Worm (Caenorhabditis elegans): ENCODE results near the gene cpb-1.

Gene cpb-1

DNA sequence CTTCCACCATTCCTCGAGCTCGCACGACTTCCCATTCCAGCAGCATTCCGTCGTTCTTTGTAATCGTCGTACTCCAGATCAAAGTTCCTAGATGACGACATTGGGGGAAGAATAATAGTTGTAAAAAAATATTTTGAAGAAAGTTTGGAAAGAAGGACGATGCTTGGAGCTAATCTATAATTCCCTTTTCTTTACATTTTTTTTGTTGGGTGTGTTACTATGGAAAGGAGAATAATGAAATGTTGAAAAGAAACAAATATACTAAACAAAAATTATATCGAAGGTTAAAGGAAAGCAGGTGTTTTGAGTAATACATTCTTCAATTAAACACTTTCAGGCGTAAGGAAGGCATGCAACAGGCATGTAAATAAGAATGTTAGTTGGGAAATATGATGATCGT lies 7.2 kb downstream of the cpb-1 start, which contains the start of gene C40H1.3:
C40H1.3 (minus strand) TSS at position 101 of the 400 bp plus-strand sequence.
- TF ChIP-seq che-1 (tag; optimal IDR thresholded peaks at IDR 0.05) (no peak), ceh-2 (tag; optimal IDR thresholded peaks at IDR 0.05) (no peak), K09A11.1 (tag; optimal IDR thresholded peaks at IDR 0.05; ENCODE audit: insufficient read depth) (no peak), pha-4 (tag; optimal IDR thresholded peaks at IDR 0.05) (no peak), gmeb-2 (tag; optimal IDR thresholded peaks at IDR 0.05) (no peak), lin-11 (tag; optimal IDR thresholded peaks at IDR 0.05) (no peak)

DNA sequence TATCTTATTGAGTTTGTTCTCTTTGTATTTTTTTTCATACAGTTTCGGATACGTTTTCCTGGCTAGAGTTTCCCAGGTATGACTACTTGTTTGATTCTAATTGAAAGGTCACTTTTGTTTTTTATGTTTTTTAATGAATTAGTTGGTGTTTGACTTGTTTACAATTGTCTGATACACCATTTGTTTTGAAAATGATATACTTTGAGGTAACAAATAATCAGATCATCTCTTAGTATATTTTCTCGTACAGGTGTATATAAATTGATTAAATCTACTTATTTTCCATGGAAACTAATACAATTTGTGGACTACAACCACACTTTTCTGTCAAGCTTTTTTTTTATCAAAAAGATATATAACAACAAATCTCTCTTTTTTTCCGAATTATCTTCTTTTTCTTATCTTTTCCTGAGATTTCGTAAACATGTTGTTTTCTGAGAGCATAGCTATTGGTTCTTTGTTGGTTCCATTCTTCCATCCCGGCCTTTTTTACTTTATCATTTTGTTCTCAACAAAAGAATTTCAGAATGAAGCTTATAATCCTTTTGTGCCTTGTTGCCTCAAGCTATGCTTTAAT lies 7.8 kb downstream of the cpb-1 start, which contains the start of gene ttr-5:
ttr-5 (plus strand) TSS at position 527 of the 577 bp plus-strand sequence.
- TF ChIP-seq elt-2 (tag; optimal IDR thresholded peaks at IDR 0.05), result no peak

DNA sequence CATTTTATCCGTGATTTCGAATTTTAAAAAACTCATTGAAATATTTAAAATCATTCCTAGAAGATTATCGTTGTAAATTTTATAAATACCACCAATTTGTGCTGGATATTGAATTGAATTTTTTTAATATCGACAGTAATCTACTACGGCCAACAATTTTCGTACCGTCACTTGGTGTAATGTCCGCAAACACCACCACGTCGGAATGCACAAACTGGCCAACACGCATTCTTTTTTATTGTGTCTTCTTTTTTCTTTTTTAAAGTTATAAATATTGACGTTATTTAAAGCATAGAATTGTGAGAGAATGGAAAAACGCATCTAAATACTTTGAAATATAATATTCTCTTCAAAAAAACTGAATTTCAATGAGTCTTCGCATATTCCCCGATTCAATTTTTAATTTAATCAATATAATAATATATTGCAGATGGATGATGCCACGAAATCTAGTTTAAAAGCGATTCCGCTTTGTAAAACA lies 9.0 kb downstream of the cpb-1 start, which contains the start of gene ufc-1:
ufc-1 (plus strand) TSS at position 431 of the 481 bp plus-strand sequence.
- TF ChIP-seq ceh-6 (GFP tag; optimal IDR thresholded peaks at IDR 0.05) (no peak), ceh-14 (tag; optimal IDR thresholded peaks at IDR 0.05) (no peak), ceh-9 (tag; optimal IDR thresholded peaks at IDR 0.05) (no peak), npax-4 (tag; optimal IDR thresholded peaks at IDR 0.05) (no peak), odd-2 (tag; optimal IDR thresholded peaks at IDR 0.05) (no peak), rnt-1 (tag; optimal IDR thresholded peaks at IDR 0.05) (no peak), lin-11 (tag; optimal IDR thresholded peaks at IDR 0.05) (no peak), eyg-1 (tag; optimal IDR thresholded peaks at IDR 0.05) (no peak), ceh-24 (tag; optimal IDR thresholded peaks at IDR 0.05) (no peak), unc-86 (tag; optimal IDR thresholded peaks at IDR 0.05) (no peak), che-1 (tag; optimal IDR thresholded peaks at IDR 0.05) (no peak), C08G9.2 (tag; optimal IDR thresholded peaks at IDR 0.05) (no peak), unc-3 (GFP tag; conservative IDR thresholded peaks at IDR 0.05) (no peak), unc-3 (tag; optimal IDR thresholded peaks at IDR 0.05) (no peak), syd-9 (tag; optimal IDR thresholded peaks at IDR 0.05) (no peak), pha-4 (tag; optimal IDR thresholded peaks at IDR 0.05) (no peak), ceh-45 (GFP tag; IDR thresholded peaks at IDR 0.05) (no peak), fax-1 (tag; optimal IDR thresholded peaks at IDR 0.05) (no peak), ceh-34 (tag; optimal IDR thresholded peaks at IDR 0.05) (no peak), fkh-10 (GFP tag; optimal IDR thresholded peaks at IDR 0.05) (no peak), ceh-2 (tag; optimal IDR thresholded peaks at IDR 0.05) (no peak)

DNA sequence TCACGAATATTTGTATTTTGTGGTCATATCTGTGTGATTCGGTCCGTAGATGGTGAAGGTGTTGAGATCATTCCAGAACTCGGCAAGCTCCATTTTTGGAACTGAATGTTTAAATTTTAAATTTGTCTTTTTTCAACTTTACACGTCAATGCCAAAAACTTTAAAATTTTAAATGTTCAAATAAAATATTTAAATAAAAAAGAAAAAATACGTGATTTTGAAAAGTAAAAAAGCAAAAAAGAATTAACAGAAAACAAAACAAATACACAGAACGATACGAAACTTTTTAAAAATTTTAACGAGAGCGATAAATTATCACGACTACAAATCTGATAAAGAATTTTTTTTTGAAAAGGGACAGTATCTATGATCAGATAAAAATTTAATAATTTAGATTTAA lies 12.1 kb downstream of the cpb-1 start, which contains the start of gene elo-4:
elo-4 (minus strand) TSS at position 101 of the 400 bp plus-strand sequence.
- TF ChIP-seq mec-3 (tag; optimal IDR thresholded peaks at IDR 0.05; ENCODE audit: borderline replicate concordance) (no peak), ceh-18 (tag; optimal IDR thresholded peaks at IDR 0.05) (no peak), Y22D7AL.16 (tag; optimal IDR thresholded peaks at IDR 0.05) (no peak), tbx-7 (tag; optimal IDR thresholded peaks at IDR 0.05) (no peak), ceh-9 (tag; optimal IDR thresholded peaks at IDR 0.05) (no peak), hlh-8 (tag; optimal IDR thresholded peaks at IDR 0.05) (no peak), dve-1 (tag; optimal IDR thresholded peaks at IDR 0.05) (no peak), fax-1 (tag; optimal IDR thresholded peaks at IDR 0.05) (no peak), hlh-13 (GFP tag; optimal IDR thresholded peaks at IDR 0.05) (no peak), C38D4.7 (GFP tag; optimal IDR thresholded peaks at IDR 0.05) (no peak), ceh-30 (tag; optimal IDR thresholded peaks at IDR 0.05) (no peak), unc-42 (tag; optimal IDR thresholded peaks at IDR 0.05) (no peak)

DNA sequence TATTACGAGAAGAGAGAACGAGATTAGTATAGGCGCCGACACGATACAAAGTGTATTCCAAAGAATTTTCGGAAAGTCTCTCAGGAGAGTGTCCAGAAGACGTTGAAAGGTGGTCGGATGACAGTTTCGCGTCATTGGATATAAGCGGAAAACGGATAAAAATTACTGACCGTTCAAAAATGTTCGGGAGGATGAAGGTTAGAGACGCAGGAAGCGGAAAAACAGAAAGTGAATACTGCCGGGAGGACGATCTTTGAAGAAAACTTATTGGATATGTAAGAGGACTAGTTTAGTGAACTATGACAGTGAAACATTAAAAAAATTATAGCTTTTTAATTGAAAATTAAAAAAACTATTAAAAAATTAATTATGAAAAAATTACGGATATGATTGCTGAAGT lies 13.0 kb downstream of the cpb-1 start:
- TF ChIP-seq fax-1 (tag; optimal IDR thresholded peaks at IDR 0.05) (no peak), pros-1 (tag; optimal IDR thresholded peaks at IDR 0.05) (no peak), ets-4 (tag; optimal IDR thresholded peaks at IDR 0.05) (no peak), eyg-1 (tag; optimal IDR thresholded peaks at IDR 0.05) (no peak), gmeb-2 (tag; optimal IDR thresholded peaks at IDR 0.05) (no peak), ceh-31 (tag; optimal IDR thresholded peaks at IDR 0.05) (no peak), fkh-6 (tag; optimal IDR thresholded peaks at IDR 0.05) (no peak), hlh-13 (GFP tag; optimal IDR thresholded peaks at IDR 0.05) (no peak), npax-4 (tag; optimal IDR thresholded peaks at IDR 0.05) (no peak), dmd-4 (tag; optimal IDR thresholded peaks at IDR 0.05; ENCODE audit: borderline replicate concordance) (no peak), pax-1 (tag; optimal IDR thresholded peaks at IDR 0.05) (no peak), unc-86 (tag; optimal IDR thresholded peaks at IDR 0.05) (no peak)
